Worm (Caenorhabditis elegans) whole organism, dauer: ENCODE results near the gene dif-1.

Experiments
- unc-62 ChIP-seq: sonication (generic microtip); optimal IDR thresholded peaks from 2 replicates; lab custom pipeline; 2017; ENCODE audit warnings: missing biosample characterization, missing genetic modification reagents, missing genetic modification characterization

dif-1 gene

DNA sequence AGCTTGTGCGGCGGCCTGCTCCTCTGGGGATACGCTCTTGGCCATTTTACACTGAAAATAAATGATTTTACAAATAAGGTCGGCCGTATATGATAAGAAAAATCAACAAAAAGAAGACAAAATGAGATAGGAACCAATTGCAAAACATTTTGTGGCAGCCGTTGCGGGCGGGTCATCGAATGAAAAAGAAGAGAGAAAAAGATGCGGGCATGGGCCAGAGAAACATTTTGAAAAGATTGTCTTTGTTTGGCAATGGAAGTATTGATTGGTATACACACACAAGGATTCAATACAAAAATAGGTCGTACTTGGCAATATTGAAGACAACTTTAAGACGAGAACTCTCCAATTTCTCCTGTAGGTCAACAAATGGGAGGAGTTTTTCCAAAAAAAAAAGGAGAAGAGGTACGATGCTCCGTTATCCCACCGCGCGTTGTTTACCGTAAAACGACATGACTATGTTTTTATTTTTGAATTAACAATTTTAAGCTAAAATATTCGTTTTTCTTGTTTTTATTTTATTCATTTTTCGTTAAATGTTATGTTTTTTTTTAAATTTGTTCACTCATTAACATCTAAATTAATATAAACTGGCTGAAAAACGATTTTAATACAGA, 40.1 kb downstream of the dif-1 start, which contains the start of the genes plc-4 and R05G6.4:
plc-4 (minus strand) TSS at position 51 of the 617 bp plus-strand sequence.
R05G6.4 (plus strand) TSS at position 617 of the 617 bp plus-strand sequence.
- TF ChIP-seq unc-62 (GFP tag; lab: Kevin White, UChicago) = no peak

DNA sequence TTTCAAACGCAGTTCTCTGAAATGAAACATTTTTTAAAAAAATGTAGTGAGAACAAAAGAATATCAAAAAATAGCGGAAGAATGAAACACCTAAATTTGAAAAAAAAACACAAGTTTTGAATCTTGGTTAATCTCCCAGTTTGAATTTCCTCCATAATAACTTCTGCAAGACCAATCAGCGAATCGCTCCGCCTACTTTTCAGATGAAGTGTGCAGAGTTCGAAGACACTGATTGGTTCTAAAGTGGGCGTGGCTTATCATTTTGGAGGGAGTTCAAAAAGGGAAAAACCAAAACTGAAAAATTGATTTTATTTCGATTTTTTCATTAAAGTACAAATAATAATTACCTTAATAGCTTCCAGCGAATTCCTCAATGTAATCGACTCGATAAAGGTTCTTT, 42.0 kb downstream of the dif-1 start:
- TF ChIP-seq unc-62 (GFP tag; lab: Kevin White, UChicago) = no peak

DNA sequence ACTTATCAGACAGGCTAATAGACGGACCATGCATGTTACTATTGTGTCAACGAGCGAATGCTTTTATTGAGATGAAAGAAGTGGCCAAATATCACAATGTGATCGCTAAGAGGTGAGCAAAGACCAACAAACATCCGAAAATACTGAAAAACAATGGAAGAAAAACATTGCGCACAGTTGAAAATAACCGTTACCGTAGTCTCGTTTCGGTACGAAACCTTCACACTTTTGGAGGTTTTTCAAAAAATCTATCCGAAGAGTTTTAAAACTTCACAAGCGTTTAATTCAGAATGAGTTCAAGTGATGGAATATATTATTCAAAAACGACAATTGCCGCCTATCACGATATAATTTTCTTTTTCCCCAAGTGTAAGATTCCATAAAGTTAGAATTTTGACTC, 44.0 kb downstream of the dif-1 start:
- TF ChIP-seq unc-62 (GFP tag; lab: Kevin White, UChicago) = no peak

DNA sequence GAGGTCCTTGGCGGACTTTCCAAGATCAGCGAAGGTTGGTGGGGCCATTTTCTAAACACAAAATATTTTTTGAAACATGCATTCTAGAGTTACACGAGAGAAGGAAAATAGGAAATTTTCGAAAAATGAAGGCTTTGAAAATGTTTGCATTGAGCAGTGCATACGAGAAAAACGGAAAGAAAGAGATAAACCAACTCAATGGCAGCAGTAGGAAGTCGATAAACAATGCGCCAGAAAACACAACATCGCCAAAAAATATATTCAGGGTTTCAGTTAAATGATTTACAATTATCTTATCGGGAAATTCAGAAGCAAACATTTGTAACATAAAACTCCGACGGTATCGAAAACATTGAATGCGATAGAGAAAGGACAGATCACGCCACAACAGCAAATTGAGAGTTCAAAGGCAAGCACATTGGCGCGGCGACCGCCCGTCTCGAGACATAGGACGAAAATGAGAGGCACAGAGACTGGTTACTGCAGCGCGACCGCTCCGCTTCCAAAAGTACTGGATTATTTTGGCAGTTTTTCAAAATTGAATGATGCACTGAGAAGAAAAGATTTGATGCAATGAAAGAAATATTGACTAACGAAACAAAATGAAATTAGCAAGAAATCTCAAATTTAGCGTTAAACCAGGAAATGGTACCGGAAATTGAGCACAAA, 44.8 kb downstream of the dif-1 start, which contains the start of the genes vdac-1 and R05G6.5:
vdac-1 (minus strand) TSS at position 51 of the 669 bp plus-strand sequence.
R05G6.5 (plus strand) TSS at position 527 of the 669 bp plus-strand sequence.
- TF ChIP-seq unc-62 (GFP tag; lab: Kevin White, UChicago) = no peak

DNA sequence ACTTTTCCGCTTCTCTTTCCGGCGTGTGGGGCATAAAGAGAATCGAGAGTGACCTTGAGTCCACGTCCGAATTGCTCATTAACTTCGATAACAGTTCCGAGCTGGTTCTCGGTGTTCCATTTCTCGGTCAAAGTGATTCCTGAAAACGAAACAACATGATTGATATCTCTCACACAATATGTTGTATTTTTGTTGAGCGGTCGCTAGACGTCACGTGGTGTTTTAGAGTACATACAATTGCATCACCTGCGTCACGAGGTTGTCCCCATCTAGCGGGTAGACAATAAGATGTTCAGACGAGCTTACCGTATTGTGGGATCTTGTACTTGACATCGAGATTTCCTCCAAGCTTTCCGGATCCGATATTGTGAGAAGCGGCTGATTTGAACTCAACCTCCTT, 45.5 kb downstream of the dif-1 start:
- TF ChIP-seq unc-62 (GFP tag; lab: Kevin White, UChicago) = no peak

DNA sequence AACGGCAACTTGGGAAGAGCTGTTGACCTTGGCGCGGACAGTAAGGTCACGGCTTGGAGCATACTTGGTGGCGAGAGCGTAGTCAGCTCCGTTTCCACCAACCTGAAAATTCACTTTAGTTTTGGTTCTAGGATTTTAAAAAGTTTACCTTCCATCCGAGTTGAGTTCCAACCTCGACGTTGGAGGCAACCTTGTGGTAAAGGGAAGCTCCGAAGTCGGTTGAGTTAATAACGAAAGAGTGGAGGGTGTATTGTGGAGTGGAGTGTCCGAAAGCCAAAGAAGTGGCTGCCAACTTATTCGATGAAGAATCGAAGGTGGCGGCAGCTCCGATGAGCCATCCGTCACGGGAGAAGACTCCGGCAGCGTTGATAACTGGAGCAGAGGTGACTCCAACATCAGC, 46.1 kb downstream of the dif-1 start:
- TF ChIP-seq unc-62 (GFP tag; lab: Kevin White, UChicago) = no peak

DNA sequence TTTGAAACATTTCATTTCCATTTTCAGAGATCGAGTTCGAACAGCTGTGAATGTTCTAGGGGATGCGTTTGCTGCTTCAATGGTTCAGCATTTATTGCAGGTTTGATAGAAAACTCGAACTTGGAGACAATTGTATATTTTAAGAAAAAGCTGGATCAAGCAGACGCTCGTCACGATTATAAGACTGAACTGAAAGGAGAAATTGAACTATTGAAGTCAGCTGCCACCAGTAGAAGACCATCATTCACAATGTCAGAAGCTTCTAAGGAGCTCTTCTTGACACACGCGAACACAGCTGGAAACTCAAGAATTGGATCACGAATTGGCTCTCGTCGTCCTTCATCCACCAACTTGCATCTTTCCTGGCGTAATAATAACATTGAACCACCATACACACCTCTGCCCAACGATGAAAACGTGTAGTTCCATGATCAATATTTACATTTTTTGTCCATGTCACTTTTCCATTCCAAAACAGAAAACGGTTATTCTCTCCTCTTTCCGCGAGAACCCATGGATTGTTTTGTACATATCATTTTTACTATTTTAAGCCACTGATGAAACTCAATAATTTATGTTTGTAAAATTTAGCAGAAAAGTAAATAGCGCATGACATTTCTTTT, 46.8 kb downstream of the dif-1 start:
- TF ChIP-seq unc-62 (GFP tag; lab: Kevin White, UChicago) = no peak

DNA sequence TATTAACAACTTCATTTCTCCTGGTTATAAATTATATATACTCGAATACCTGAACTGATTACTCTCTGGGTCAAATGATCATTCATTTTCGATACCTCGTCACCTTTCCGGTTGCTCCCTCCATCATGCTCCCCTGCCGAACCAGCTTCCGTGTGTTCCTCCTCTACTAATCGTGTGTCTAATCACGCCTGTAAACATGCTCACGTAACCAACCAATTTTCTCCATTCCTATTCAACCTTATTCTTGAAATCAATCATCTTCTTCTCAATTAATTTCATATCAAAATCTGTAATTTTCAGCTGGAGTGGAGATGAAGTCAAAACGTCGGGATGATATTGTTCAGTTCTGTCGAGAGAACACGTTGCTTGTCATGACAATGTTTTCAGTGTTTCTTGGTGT, 49.5 kb downstream of the dif-1 start, which contains the start of gene glt-6:
glt-6 (plus strand) TSS at position 301 of the 400 bp plus-strand sequence.
- TF ChIP-seq unc-62 (GFP tag; lab: Kevin White, UChicago) = no peak
